Worm (Caenorhabditis elegans): ENCODE data around the gene F11C7.7.

- TF ChIP-seq lin-13 (tag; optimal IDR thresholded peaks at IDR 0.05): no peak
- TF ChIP-seq sem-2 (GFP tag; optimal IDR thresholded peaks at IDR 0.05): no peak
- TF ChIP-seq nhr-237 (tag; optimal IDR thresholded peaks at IDR 0.05): no peak
- TF ChIP-seq lsy-2 (tag; optimal IDR thresholded peaks at IDR 0.05): no peak
- no peak for TF ChIP-seq snpc-4 (tag; optimal IDR thresholded peaks at IDR 0.05)
- TF ChIP-seq nhr-28 (tag; optimal IDR thresholded peaks at IDR 0.05): no peak
- no peak for TF ChIP-seq drap-1 (GFP tag; optimal IDR thresholded peaks at IDR 0.05)
- no peak for TF ChIP-seq elt-1 (tag; optimal IDR thresholded peaks at IDR 0.05; ENCODE audit: borderline replicate concordance, insufficient read depth)
Observed at ce11 chrX:17413868-17414267, 15.5 kb downstream of the F11C7.7 start, which contains the start of gene crb-1.

Measured in whole organism, mixed stage, embryonic.